Fruit fly (Drosophila melanogaster) whole organism, prepupa: ENCODE measurements around the gene teq.

Source experiments
- CG16779 ChIP-seq: fragments of 200-800 bp; sonication (Bioruptor generic); optimal IDR thresholded peaks from 3 replicates; lab custom pipeline; 2017; ENCODE audit warnings: missing biosample characterization, mild to moderate bottlenecking, missing genetic modification characterization
- CG3032 ChIP-seq: fragments of 200-800 bp; optimal IDR thresholded peaks from 2 replicates; lab custom pipeline; 2019; ENCODE audit warnings: missing biosample characterization, mild to moderate bottlenecking, missing genetic modification characterization, moderate library complexity
- CG4318 ChIP-seq: fragments of 200-800 bp; sonication (Bioruptor generic); optimal IDR thresholded peaks from 3 replicates; lab custom pipeline; 2017; ENCODE audit warnings: missing biosample characterization, mild to moderate bottlenecking, missing genetic modification characterization
- CG7368 ChIP-seq: fragments of 200-800 bp; sonication (Bioruptor generic); optimal IDR thresholded peaks from 3 replicates; lab custom pipeline; 2016; ENCODE audit warnings: missing biosample characterization, missing genetic modification characterization
- CG8632 ChIP-seq: fragments of 200-800 bp; sonication (Bioruptor generic); optimal IDR thresholded peaks from 3 replicates; lab custom pipeline; 2016; ENCODE audit warnings: missing biosample characterization, missing genetic modification characterization
- Ets21C ChIP-seq: fragments of 200-800 bp; sonication (Bioruptor generic); optimal IDR thresholded peaks from 3 replicates; lab custom pipeline; 2016; ENCODE audit warnings: missing biosample characterization, missing genetic modification characterization
- Gug ChIP-seq: fragments of 200-800 bp; sonication (Bioruptor generic); IDR thresholded peaks from 2 replicates; pipeline ENCODE4 v1.3.6; 2022; ENCODE audit warnings: missing biosample characterization, missing genetic modification characterization
- Hr4 ChIP-seq: fragments of 200-800 bp; sonication (Bioruptor generic); optimal IDR thresholded peaks from 3 replicates; lab custom pipeline; 2016; ENCODE audit warnings: missing biosample characterization, missing genetic modification characterization
- dsx ChIP-seq: fragments of 200-800 bp; optimal IDR thresholded peaks from 3 replicates; lab custom pipeline; 2019; ENCODE audit warnings: missing biosample characterization, mild to moderate bottlenecking, missing genetic modification characterization, moderate library complexity; ENCODE audit not compliant: poor library complexity, severe bottlenecking
- svp ChIP-seq: fragments of 200-800 bp; sonication (Bioruptor generic); peaks from one replicate; lab custom pipeline; 2016; ENCODE audit warnings: missing biosample characterization, missing genetic modification characterization

DNA sequence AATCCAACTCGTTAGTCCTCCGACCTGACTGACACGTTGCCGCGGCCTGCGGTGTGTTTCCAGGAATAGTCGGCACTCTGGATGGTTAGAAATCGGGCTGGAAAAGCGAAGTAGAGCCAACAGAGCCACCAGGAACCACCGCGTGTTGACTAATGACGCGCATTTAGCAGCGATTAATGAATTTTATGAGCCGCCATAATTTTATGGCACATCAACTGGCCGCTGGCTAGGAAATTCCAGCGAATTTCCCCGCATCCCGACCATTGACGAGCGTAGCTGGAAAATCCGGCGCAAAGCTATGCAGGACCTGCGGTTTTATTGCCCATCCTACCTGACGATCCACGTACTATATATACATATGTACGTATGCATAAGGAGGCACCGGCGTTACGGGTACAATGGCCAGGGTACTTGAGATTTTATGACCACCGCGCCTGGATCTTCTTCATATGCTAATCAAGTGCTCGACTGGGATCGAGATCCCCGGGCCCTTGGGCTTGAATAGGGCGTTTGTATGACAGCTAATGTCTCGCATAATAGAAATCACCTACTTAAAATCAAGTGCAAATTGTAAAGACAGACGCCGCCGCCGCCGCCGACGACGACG lies 45.2 kb upstream of the teq start:
- TF ChIP-seq Gug (GFP tag; lab: Robert Waterston, UW) (no peak), svp (GFP tag; lab: Kevin White, UChicago) (peak; percentile 3), Ets21C (GFP tag; lab: Kevin White, UChicago) (no peak), CG16779 (no peak), CG3032 (tag; lab: Kevin White, UChicago) (no peak), CG7368 (GFP tag; lab: Kevin White, UChicago) (no peak), dsx (GFP tag; lab: Kevin White, UChicago) (no peak), CG4318 (GFP tag; lab: Kevin White, UChicago) (no peak), Hr4 (GFP tag; lab: Kevin White, UChicago) (no peak), CG8632 (GFP tag; lab: Kevin White, UChicago) (no peak)
